Worm (Caenorhabditis elegans) whole organism, late embryonic: ENCODE data around the gene F15B10.3.

Experiments used
- che-1 ChIP-seq: sonication (generic microtip); optimal IDR thresholded peaks from 2 replicates; lab custom pipeline; 2016; ENCODE audit warnings: mild to moderate bottlenecking, missing genetic modification characterization, missing compliant biosample characterization
- elt-2 ChIP-seq: sonication (generic microtip); optimal IDR thresholded peaks from 2 replicates; lab custom pipeline; 2016; ENCODE audit warnings: missing genetic modification reagents, missing genetic modification characterization, missing compliant biosample characterization
- elt-4 ChIP-seq: sonication (generic microtip); optimal IDR thresholded peaks from 2 replicates; lab custom pipeline; 2016; ENCODE audit warnings: missing genetic modification characterization, missing compliant biosample characterization
- hlh-30 ChIP-seq: sonication (generic microtip); optimal IDR thresholded peaks from 2 replicates; lab custom pipeline; 2017; ENCODE audit warnings: antibody characterized with exemption, missing genetic modification characterization, missing compliant biosample characterization; ENCODE audit not compliant: insufficient read depth
- nfya-1 ChIP-seq: sonication (generic microtip); optimal IDR thresholded peaks from 2 replicates; lab custom pipeline; 2017; ENCODE audit warnings: missing genetic modification characterization, mild to moderate bottlenecking, missing compliant biosample characterization, antibody characterized with exemption, moderate library complexity
- pros-1 ChIP-seq: fragments of 150-350 bp; optimal IDR thresholded peaks from 2 replicates; lab custom pipeline; 2014; ENCODE audit warnings: missing biosample characterization, missing genetic modification reagents, missing genetic modification characterization

DNA sequence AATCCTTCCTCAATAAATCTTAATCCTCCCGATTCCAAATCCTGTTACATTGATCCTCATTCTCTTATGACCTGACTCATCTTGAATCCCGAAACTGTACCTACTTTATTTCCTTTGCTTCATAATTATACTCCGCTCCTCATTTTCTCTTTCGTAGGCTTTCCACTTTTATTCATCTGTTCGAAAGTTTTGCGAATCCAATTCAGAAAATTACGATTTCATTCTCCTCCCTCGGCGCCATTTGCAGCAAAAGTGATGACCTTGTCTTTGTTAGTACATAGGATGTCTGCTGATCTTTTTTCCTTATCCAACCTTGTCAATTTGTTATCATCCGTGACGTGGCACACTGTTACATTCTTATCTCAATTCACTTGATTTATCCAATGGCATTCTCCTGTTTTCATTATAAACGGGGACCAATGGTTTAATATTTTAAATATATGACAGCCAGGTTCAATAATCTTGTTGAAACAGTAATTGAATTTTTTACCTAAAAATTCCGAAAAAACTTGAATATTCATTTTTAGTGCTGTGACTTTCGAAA, 50.1 kb downstream of the F15B10.3 start:
- TF ChIP-seq elt-2 (tag; lab: Kevin White, UChicago) (no peak), hlh-30 (no peak), pros-1 (no peak), nfya-1 (tag; lab: Kevin White, UChicago) (no peak), elt-4 (tag; lab: Kevin White, UChicago) (no peak), che-1 (tag; lab: Kevin White, UChicago) (no peak)
